Worm (Caenorhabditis elegans) whole organism, late embryonic: Measurements from ENCODE around the gene mip-2.

ENCODE experiments used
- C08G9.2 ChIP-seq: sonication (generic microtip); optimal IDR thresholded peaks from 2 replicates; lab custom pipeline; 2016; ENCODE audit warnings: mild to moderate bottlenecking, missing genetic modification characterization, moderate library complexity, missing compliant biosample characterization
- F13H6.1 ChIP-seq: sonication (generic microtip); optimal IDR thresholded peaks from 2 replicates; lab custom pipeline; 2016; ENCODE audit warnings: missing genetic modification characterization, missing compliant biosample characterization
- K02D7.2 ChIP-seq: sonication (generic microtip); optimal IDR thresholded peaks from 2 replicates; lab custom pipeline; 2017; ENCODE audit warnings: mild to moderate bottlenecking, missing genetic modification characterization, missing compliant biosample characterization
- T23F11.4 ChIP-seq: fragments of 200-800 bp; sonication (Bioruptor generic); optimal IDR thresholded peaks from 2 replicates; lab custom pipeline; 2018; ENCODE audit warnings: mild to moderate bottlenecking, missing genetic modification characterization, missing compliant biosample characterization
- Y22D7AL.16 ChIP-seq: sonication (generic microtip); optimal IDR thresholded peaks from 2 replicates; lab custom pipeline; 2016; ENCODE audit warnings: missing genetic modification characterization, missing compliant biosample characterization
- ama-1 ChIP-seq: fragments of 150-350 bp; optimal IDR thresholded peaks from 2 replicates; lab custom pipeline; 2014
- ceh-14 ChIP-seq: sonication (generic microtip); optimal IDR thresholded peaks from 2 replicates; lab custom pipeline; 2016; ENCODE audit warnings: missing genotype, missing genetic modification characterization, missing compliant biosample characterization
- ceh-18 ChIP-seq: sonication (generic microtip); optimal IDR thresholded peaks from 2 replicates; lab custom pipeline; 2016; ENCODE audit warnings: missing genetic modification characterization, missing compliant biosample characterization
- ceh-19 ChIP-seq: fragments of 200-800 bp; sonication (Bioruptor generic); optimal IDR thresholded peaks from 2 replicates; lab custom pipeline; 2018; ENCODE audit warnings: mild to moderate bottlenecking, missing genetic modification characterization, missing compliant biosample characterization
- ceh-2 ChIP-seq: sonication (generic microtip); optimal IDR thresholded peaks from 2 replicates; lab custom pipeline; 2016; ENCODE audit warnings: missing genotype, missing genetic modification characterization, missing compliant biosample characterization
- ceh-30 ChIP-seq: fragments of 150-350 bp; optimal IDR thresholded peaks from 2 replicates; lab custom pipeline; 2014; ENCODE audit warnings: missing biosample characterization, missing genetic modification characterization
- ceh-31 ChIP-seq: sonication (generic microtip); optimal IDR thresholded peaks from 2 replicates; lab custom pipeline; 2016; ENCODE audit warnings: missing genetic modification characterization, missing compliant biosample characterization
- ceh-45 ChIP-seq: fragments of 200-800 bp; sonication (Bioruptor generic); IDR thresholded peaks from 2 replicates; pipeline ENCODE4 v1.3.6; 2022; ENCODE audit warnings: missing genetic modification reagents, missing genetic modification characterization, missing compliant biosample characterization
- ceh-48 ChIP-seq: sonication (generic microtip); optimal IDR thresholded peaks from 2 replicates; lab custom pipeline; 2016; ENCODE audit warnings: missing genetic modification characterization, inconsistent platforms, missing compliant biosample characterization
- ceh-6 ChIP-seq: fragments of 200-800 bp; sonication (Bioruptor generic); optimal IDR thresholded peaks from 2 replicates; lab custom pipeline; 2018; ENCODE audit warnings: mild to moderate bottlenecking, missing genetic modification characterization, missing compliant biosample characterization
- ceh-9 ChIP-seq: sonication (generic microtip); optimal IDR thresholded peaks from 2 replicates; lab custom pipeline; 2016; ENCODE audit warnings: mild to moderate bottlenecking, missing genetic modification characterization, inconsistent platforms, missing compliant biosample characterization
- che-1 ChIP-seq: sonication (generic microtip); optimal IDR thresholded peaks from 2 replicates; lab custom pipeline; 2016; ENCODE audit warnings: mild to moderate bottlenecking, missing genetic modification characterization, missing compliant biosample characterization
- dmd-4 ChIP-seq: sonication (generic microtip); optimal IDR thresholded peaks from 2 replicates; lab custom pipeline; 2016; ENCODE audit warnings: borderline replicate concordance, missing genetic modification characterization, missing compliant biosample characterization
- elt-2 ChIP-seq: sonication (generic microtip); optimal IDR thresholded peaks from 2 replicates; lab custom pipeline; 2016; ENCODE audit warnings: missing genetic modification reagents, missing genetic modification characterization, missing compliant biosample characterization
- elt-4 ChIP-seq: sonication (generic microtip); optimal IDR thresholded peaks from 2 replicates; lab custom pipeline; 2016; ENCODE audit warnings: missing genetic modification characterization, missing compliant biosample characterization
- ets-4 ChIP-seq: sonication (generic microtip); optimal IDR thresholded peaks from 2 replicates; lab custom pipeline; 2016; ENCODE audit warnings: missing genetic modification characterization, missing compliant biosample characterization
- eyg-1 ChIP-seq: sonication (generic microtip); optimal IDR thresholded peaks from 2 replicates; lab custom pipeline; 2016; ENCODE audit warnings: missing genotype, missing genetic modification characterization, missing compliant biosample characterization
- fkh-10 ChIP-seq: fragments of 150-350 bp; optimal IDR thresholded peaks from 2 replicates; lab custom pipeline; 2014; ENCODE audit warnings: missing biosample characterization, missing genetic modification reagents, missing genetic modification characterization
- fkh-6 ChIP-seq: sonication (generic microtip); optimal IDR thresholded peaks from 2 replicates; lab custom pipeline; 2016; ENCODE audit warnings: missing genetic modification characterization, missing compliant biosample characterization
- gmeb-2 ChIP-seq: sonication (generic microtip); optimal IDR thresholded peaks from 2 replicates; lab custom pipeline; 2016; ENCODE audit warnings: missing genetic modification characterization, inconsistent platforms, missing compliant biosample characterization
- hlh-15 ChIP-seq: sonication (generic microtip); optimal IDR thresholded peaks from 2 replicates; lab custom pipeline; 2016; ENCODE audit warnings: missing genetic modification characterization, missing compliant biosample characterization
- hlh-30 ChIP-seq: sonication (generic microtip); optimal IDR thresholded peaks from 2 replicates; lab custom pipeline; 2017; ENCODE audit warnings: antibody characterized with exemption, missing genetic modification characterization, missing compliant biosample characterization; ENCODE audit not compliant: insufficient read depth
- hlh-6 ChIP-seq: sonication (generic microtip); optimal IDR thresholded peaks from 2 replicates; lab custom pipeline; 2016; ENCODE audit warnings: missing genotype, missing genetic modification characterization, missing compliant biosample characterization
- lim-6 ChIP-seq: sonication (generic microtip); optimal IDR thresholded peaks from 2 replicates; lab custom pipeline; 2016; ENCODE audit warnings: missing genetic modification characterization, missing compliant biosample characterization
- lin-11 ChIP-seq: fragments of 200-800 bp; sonication (Bioruptor generic); optimal IDR thresholded peaks from 2 replicates; lab custom pipeline; 2018; ENCODE audit warnings: mild to moderate bottlenecking, missing genetic modification characterization, missing compliant biosample characterization
- madf-2 ChIP-seq: sonication (generic microtip); optimal IDR thresholded peaks from 2 replicates; lab custom pipeline; 2017; ENCODE audit warnings: missing genetic modification characterization, missing compliant biosample characterization
- mec-3 ChIP-seq: sonication (generic microtip); optimal IDR thresholded peaks from 2 replicates; lab custom pipeline; 2016; ENCODE audit warnings: borderline replicate concordance, missing genetic modification characterization, missing compliant biosample characterization
- nfya-1 ChIP-seq: sonication (generic microtip); optimal IDR thresholded peaks from 2 replicates; lab custom pipeline; 2017; ENCODE audit warnings: missing genetic modification characterization, mild to moderate bottlenecking, missing compliant biosample characterization, antibody characterized with exemption, moderate library complexity
- nhr-11 ChIP-seq: fragments of 150-350 bp; optimal IDR thresholded peaks from 2 replicates; lab custom pipeline; 2014; ENCODE audit warnings: missing biosample characterization, missing genetic modification characterization
- nhr-232 ChIP-seq: sonication (generic microtip); optimal IDR thresholded peaks from 2 replicates; lab custom pipeline; 2016; ENCODE audit warnings: missing genetic modification characterization, missing compliant biosample characterization
- odd-2 ChIP-seq: sonication (generic microtip); optimal IDR thresholded peaks from 2 replicates; lab custom pipeline; 2017; ENCODE audit warnings: antibody characterized with exemption, mild to moderate bottlenecking, missing genetic modification characterization, missing compliant biosample characterization
- pag-3 ChIP-seq: sonication (generic microtip); optimal IDR thresholded peaks from 2 replicates; lab custom pipeline; 2016; ENCODE audit warnings: missing compliant biosample characterization, missing genetic modification characterization, borderline replicate concordance
- pat-9 ChIP-seq: fragments of 200-800 bp; sonication (Bioruptor generic); optimal IDR thresholded peaks from 2 replicates; lab custom pipeline; 2018; ENCODE audit warnings: mild to moderate bottlenecking, missing genetic modification characterization, moderate library complexity, missing compliant biosample characterization
- pax-1 ChIP-seq: fragments of 150-350 bp; optimal IDR thresholded peaks from 2 replicates; lab custom pipeline; 2014; ENCODE audit warnings: missing biosample characterization, missing genetic modification characterization
- pha-2 ChIP-seq: sonication (generic microtip); optimal IDR thresholded peaks from 2 replicates; lab custom pipeline; 2017; ENCODE audit warnings: mild to moderate bottlenecking, missing genetic modification characterization, missing compliant biosample characterization
- pros-1 ChIP-seq: fragments of 150-350 bp; optimal IDR thresholded peaks from 2 replicates; lab custom pipeline; 2014; ENCODE audit warnings: missing biosample characterization, missing genetic modification reagents, missing genetic modification characterization
- ref-2 ChIP-seq: sonication (generic microtip); optimal IDR thresholded peaks from 2 replicates; lab custom pipeline; 2016; ENCODE audit warnings: missing genetic modification characterization, missing compliant biosample characterization
- rnt-1 ChIP-seq: sonication (generic microtip); optimal IDR thresholded peaks from 2 replicates; lab custom pipeline; 2016; ENCODE audit warnings: missing genetic modification characterization, missing compliant biosample characterization
- sdc-2 ChIP-seq: sonication (generic microtip); optimal IDR thresholded peaks from 2 replicates; lab custom pipeline; 2016; ENCODE audit warnings: missing genotype, missing genetic modification characterization, missing compliant biosample characterization
- sox-2 ChIP-seq: fragments of 200-800 bp; sonication (Bioruptor generic); IDR thresholded peaks from 2 replicates; pipeline ENCODE4 v1.3.6; 2022; ENCODE audit warnings: missing genetic modification reagents, missing genetic modification characterization, missing compliant biosample characterization
- sox-4 ChIP-seq: sonication (generic microtip); optimal IDR thresholded peaks from 2 replicates; lab custom pipeline; 2017; ENCODE audit warnings: mild to moderate bottlenecking, missing genetic modification characterization, inconsistent platforms, missing compliant biosample characterization
- tbx-2 ChIP-seq: sonication (generic microtip); optimal IDR thresholded peaks from 2 replicates; lab custom pipeline; 2016; ENCODE audit warnings: missing genetic modification characterization, missing compliant biosample characterization
- tbx-7 ChIP-seq: sonication (generic microtip); optimal IDR thresholded peaks from 2 replicates; lab custom pipeline; 2016; ENCODE audit warnings: missing genotype, missing genetic modification characterization, missing compliant biosample characterization
- ttx-3 ChIP-seq: sonication (generic microtip); optimal IDR thresholded peaks from 2 replicates; lab custom pipeline; 2016; ENCODE audit warnings: missing genetic modification reagents, missing genetic modification characterization, missing compliant biosample characterization
- unc-3 ChIP-seq, 2 experiments: fragments of 200-800 bp in 1 of 2; sonication (Bioruptor generic) in 1 of 2; sonication (generic microtip) in 1 of 2; conservative IDR thresholded peaks in 1 of 2; optimal IDR thresholded peaks in 1 of 2; 2 replicates each; pipeline versions ENCODE4 v1.3.6 to Lab custom; 2016 to 2022; ENCODE audit warnings: missing compliant biosample characterization in 2 of 2, missing genetic modification characterization in 2 of 2, missing genetic modification reagents in 1 of 2
- unc-55 ChIP-seq: sonication (generic microtip); optimal IDR thresholded peaks from 2 replicates; lab custom pipeline; 2017; ENCODE audit warnings: missing biosample characterization, missing genetic modification reagents, missing genetic modification characterization
- unc-86 ChIP-seq: sonication (generic microtip); optimal IDR thresholded peaks from 2 replicates; lab custom pipeline; 2016; ENCODE audit warnings: missing genetic modification characterization, missing compliant biosample characterization
- zip-5 ChIP-seq: sonication (generic microtip); optimal IDR thresholded peaks from 2 replicates; lab custom pipeline; 2016; ENCODE audit warnings: missing genetic modification characterization, missing compliant biosample characterization

mip-2 gene

ce11 chrV:13655202-13655764 lies 16.5 kb downstream of the mip-2 start:
- no peak for TF ChIP-seq mec-3 (tag; lab: Kevin White, UChicago)
- TF ChIP-seq ama-1 (lab: Kevin White, UChicago) = no peak
- no peak for TF ChIP-seq eyg-1 (tag; lab: Kevin White, UChicago)
- TF ChIP-seq unc-86 = no peak
- TF ChIP-seq fkh-6 (tag; lab: Kevin White, UChicago) = no peak
- no peak for TF ChIP-seq elt-2 (tag; lab: Kevin White, UChicago)
- no peak for TF ChIP-seq ceh-45 (GFP tag; lab: Robert Waterston, UW)
- TF ChIP-seq lin-11 (tag; lab: Kevin White, UChicago) = no peak
- TF ChIP-seq pat-9 (tag; lab: Kevin White, UChicago) = no peak
- peak; percentile 18 for TF ChIP-seq ceh-48 (tag; lab: Kevin White, UChicago)
- TF ChIP-seq madf-2 = no peak
- TF ChIP-seq pha-2 = no peak
- no peak for TF ChIP-seq K02D7.2
- TF ChIP-seq gmeb-2 (tag; lab: Kevin White, UChicago) = no peak
- TF ChIP-seq ceh-19 (GFP tag; lab: Kevin White, UChicago) = no peak
- TF ChIP-seq pros-1 (tag; lab: Kevin White, UChicago) = peak; percentile 22
- TF ChIP-seq nfya-1 = peak; percentile 65
- peak; percentile 52 for TF ChIP-seq unc-55
- no peak for TF ChIP-seq che-1 (tag; lab: Kevin White, UChicago)
- TF ChIP-seq hlh-6 = no peak
- no peak for TF ChIP-seq ets-4
- no peak for TF ChIP-seq ceh-9 (tag; lab: Kevin White, UChicago)
- TF ChIP-seq ceh-30 (tag; lab: Kevin White, UChicago) = no peak
- no peak for TF ChIP-seq ttx-3
- no peak for TF ChIP-seq fkh-10
- TF ChIP-seq nhr-232 = no peak
- TF ChIP-seq lim-6 (tag; lab: Kevin White, UChicago) = no peak
- no peak for TF ChIP-seq nhr-11 (tag; lab: Kevin White, UChicago)
- no peak for TF ChIP-seq sox-4 (tag; lab: Kevin White, UChicago)
- TF ChIP-seq Y22D7AL.16 (tag; lab: Kevin White, UChicago) = no peak
- peak; percentile 62 for TF ChIP-seq tbx-2 (tag; lab: Kevin White, UChicago)
- no peak for TF ChIP-seq ceh-14 (tag; lab: Kevin White, UChicago)
- TF ChIP-seq ceh-18 = peak; percentile 41
- no peak for TF ChIP-seq ceh-6 (GFP tag; lab: Kevin White, UChicago)
- TF ChIP-seq zip-5 (tag; lab: Kevin White, UChicago) = no peak
- TF ChIP-seq F13H6.1 = peak; percentile 20
- no peak for TF ChIP-seq unc-3 (GFP tag; conservative IDR thresholded peaks at IDR 0.05; lab: Robert Waterston, UW)
- TF ChIP-seq unc-3 (tag; optimal IDR thresholded peaks at IDR 0.05; lab: Kevin White, UChicago) = no peak
- TF ChIP-seq tbx-7 (tag; lab: Kevin White, UChicago) = no peak
- TF ChIP-seq C08G9.2 (tag; lab: Kevin White, UChicago) = peak; percentile 3
- no peak for TF ChIP-seq hlh-15
- TF ChIP-seq pag-3 (tag; lab: Kevin White, UChicago) = no peak
- TF ChIP-seq elt-4 = no peak
- no peak for TF ChIP-seq T23F11.4 (GFP tag; lab: Kevin White, UChicago)
- peak; percentile 53 for TF ChIP-seq ref-2
- TF ChIP-seq ceh-2 (tag; lab: Kevin White, UChicago) = no peak
- TF ChIP-seq sox-2 (GFP tag; lab: Robert Waterston, UW) = no peak
- TF ChIP-seq dmd-4 (tag; lab: Kevin White, UChicago) = no peak
- no peak for TF ChIP-seq sdc-2
- no peak for TF ChIP-seq hlh-30 (tag; lab: Kevin White, UChicago)
- TF ChIP-seq rnt-1 (tag; lab: Kevin White, UChicago) = no peak
- peak; percentile 78 for TF ChIP-seq ceh-31
- TF ChIP-seq odd-2 (tag; lab: Kevin White, UChicago) = no peak
- no peak for TF ChIP-seq pax-1 (tag; lab: Kevin White, UChicago)
